Fruit fly (Drosophila melanogaster): ENCODE results near the gene CG6479.

DNA sequence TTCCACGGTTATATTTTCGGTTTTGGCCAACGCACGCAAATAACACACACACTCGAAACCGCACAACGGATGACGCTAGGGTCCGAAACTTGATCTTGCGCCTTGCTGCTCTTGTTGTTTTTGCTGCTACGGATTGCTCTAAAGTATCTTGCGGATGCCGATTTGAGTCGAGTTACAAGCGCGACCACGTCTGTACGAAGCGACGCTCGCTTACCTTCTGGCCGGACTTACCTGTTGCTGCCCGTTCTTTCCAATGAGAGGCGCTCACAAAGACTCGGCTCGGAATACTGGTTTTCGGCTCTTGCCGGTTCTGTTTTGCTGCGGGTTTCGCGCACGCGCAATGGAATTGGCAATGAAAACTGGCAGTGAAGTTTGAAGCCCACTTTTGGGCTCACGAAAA lies 40.2 kb upstream of the CG6479 start, which contains the start of gene Cad74A:
- no peak for TF ChIP-seq usp (GFP tag; optimal IDR thresholded peaks at IDR 0.05)
- TF ChIP-seq CG8478 (optimal IDR thresholded peaks at IDR 0.05): no peak

All from whole organism.